Worm (Caenorhabditis elegans): Measurements from ENCODE around the gene C25G4.8.

DNA sequence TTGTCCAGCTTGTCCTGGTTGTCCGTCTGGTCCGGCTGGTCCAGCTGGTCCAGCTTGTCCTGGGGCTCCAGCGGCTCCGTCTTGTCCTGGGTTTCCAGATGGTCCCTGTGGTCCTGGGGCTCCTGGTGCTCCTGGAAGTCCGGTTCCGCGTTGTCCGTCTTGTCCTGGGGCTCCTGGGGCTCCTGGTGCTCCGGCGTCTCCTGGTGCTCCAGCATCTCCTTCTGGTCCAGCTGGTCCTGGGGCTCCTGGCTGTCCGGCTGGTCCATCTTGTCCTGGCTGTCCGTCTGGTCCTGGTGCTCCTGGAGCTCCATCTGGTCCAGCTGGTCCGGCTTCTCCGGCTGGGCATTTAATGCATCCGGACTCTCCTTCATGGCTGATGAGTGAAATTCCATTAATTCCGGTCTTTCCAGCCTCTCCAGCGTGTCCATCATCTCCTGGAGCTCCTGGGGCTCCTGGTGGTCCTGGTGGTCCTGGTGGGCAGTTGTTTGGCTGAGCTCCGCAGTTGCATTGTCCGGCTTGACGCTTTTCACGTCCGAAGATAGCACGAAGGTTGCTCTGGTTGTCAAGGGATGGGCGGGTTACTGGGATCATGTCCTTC lies 35.5 kb downstream of the C25G4.8 start:
- no peak for TF ChIP-seq egl-27 (tag; optimal IDR thresholded peaks at IDR 0.05)
- no peak for TF ChIP-seq nhr-25 (tag; optimal IDR thresholded peaks at IDR 0.05)
- no peak for TF ChIP-seq snpc-4 (tag; optimal IDR thresholded peaks at IDR 0.05)
- no peak for TF ChIP-seq ZK546.5 (tag; optimal IDR thresholded peaks at IDR 0.05)
- TF ChIP-seq ama-1 (optimal IDR thresholded peaks at IDR 0.05): no peak
- TF ChIP-seq skn-1 (tag; optimal IDR thresholded peaks at IDR 0.05): no peak
- no peak for TF ChIP-seq ceh-82 (tag; optimal IDR thresholded peaks at IDR 0.05)

All from whole organism, L3 larva.